Fruit fly (Drosophila melanogaster): Measurements from ENCODE around the gene CG6067.

The CG6067 gene

dm6 chrX:5973389-5974025 lies 18.1 kb downstream of the CG6067 start (continued):
- peak; percentile 37 for TF ChIP-seq fd85E (GFP tag; optimal IDR thresholded peaks at IDR 0.05)
- peak; percentile 81 for TF ChIP-seq topi (GFP tag; optimal IDR thresholded peaks at IDR 0.05)
- TF ChIP-seq fkh (GFP tag; optimal IDR thresholded peaks at IDR 0.05): no peak
- no peak for TF ChIP-seq CG6854 (GFP tag; optimal IDR thresholded peaks at IDR 0.05)
- peak; percentile 87 for TF ChIP-seq Eip78C (GFP tag)
- peak; percentile 68 for TF ChIP-seq Met (GFP tag; optimal IDR thresholded peaks at IDR 0.05)
- peak; percentile 75 for TF ChIP-seq CG10669 (GFP tag; optimal IDR thresholded peaks at IDR 0.05)
- peak; percentile 79 for TF ChIP-seq Ets96B (tag; optimal IDR thresholded peaks at IDR 0.05)
- peak; percentile 57 for TF ChIP-seq spab (GFP tag; optimal IDR thresholded peaks at IDR 0.05)
- peak; percentile 73 for TF ChIP-seq Smox (GFP tag; optimal IDR thresholded peaks at IDR 0.05)
- peak; percentile 57 for TF ChIP-seq eg (GFP tag; IDR thresholded peaks at IDR 0.05)
- peak; percentile 55 for TF ChIP-seq CG8319 (GFP tag; optimal IDR thresholded peaks at IDR 0.05)
- TF ChIP-seq CG16779 (tag; optimal IDR thresholded peaks at IDR 0.05): peak; percentile 6
- TF ChIP-seq CG11902 (GFP tag; optimal IDR thresholded peaks at IDR 0.05): peak; percentile 34
- TF ChIP-seq Ets21C (GFP tag; optimal IDR thresholded peaks at IDR 0.05): peak; percentile 67
- TF ChIP-seq Gug (GFP tag; IDR thresholded peaks at IDR 0.05): peak; percentile 35; the same call in 1 of the 2 replicates
- peak; percentile 76 for TF ChIP-seq cyc (GFP tag; optimal IDR thresholded peaks at IDR 0.05)
- peak; percentile 9 for TF ChIP-seq Hr4 (GFP tag; optimal IDR thresholded peaks at IDR 0.05)
- TF ChIP-seq salr (GFP tag; optimal IDR thresholded peaks at IDR 0.05): peak; percentile 61 to 63
- peak; percentile 35 for TF ChIP-seq Blimp-1 (GFP tag; optimal IDR thresholded peaks at IDR 0.05)
- TF ChIP-seq CG32006 (GFP tag; optimal IDR thresholded peaks at IDR 0.05): peak; percentile 68

- TF ChIP-seq Eip78C (GFP tag) (peak; percentile 92), Lpt (GFP tag; optimal IDR thresholded peaks at IDR 0.05) (no peak), Gug (GFP tag; IDR thresholded peaks at IDR 0.05) (no peak), CG7368 (GFP tag; optimal IDR thresholded peaks at IDR 0.05) (no peak), CG11294 (GFP tag; IDR thresholded peaks at IDR 0.05) (no peak), Hr38 (GFP tag; optimal IDR thresholded peaks at IDR 0.05) (no peak), CG6792 (GFP tag; optimal IDR thresholded peaks at IDR 0.05) (peak; percentile 16), CG9139 (GFP tag; optimal IDR thresholded peaks at IDR 0.05) (no peak), spab (GFP tag; optimal IDR thresholded peaks at IDR 0.05) (no peak), vri (GFP tag; optimal IDR thresholded peaks at IDR 0.05) (no peak), lz (GFP tag; optimal IDR thresholded peaks at IDR 0.05) (no peak), Blimp-1 (GFP tag; optimal IDR thresholded peaks at IDR 0.05) (no peak), CG8632 (GFP tag; optimal IDR thresholded peaks at IDR 0.05) (peak; percentile 17), Ets96B (tag; optimal IDR thresholded peaks at IDR 0.05) (peak; percentile 45), salr (GFP tag; optimal IDR thresholded peaks at IDR 0.05) (no peak), Ets21C (GFP tag; optimal IDR thresholded peaks at IDR 0.05) (no peak), CG6276 (GFP tag; optimal IDR thresholded peaks at IDR 0.05) (no peak), Eip93F (GFP tag; optimal IDR thresholded peaks at IDR 0.05) (no peak), Met (GFP tag; optimal IDR thresholded peaks at IDR 0.05) (no peak), Sox15 (GFP tag; optimal IDR thresholded peaks at IDR 0.05) (no peak), Sox14 (GFP tag; optimal IDR thresholded peaks at IDR 0.05) (no peak), CG11762 (GFP tag; optimal IDR thresholded peaks at IDR 0.05; ENCODE audit: insufficient read depth) (no peak), pdm3 (GFP tag; optimal IDR thresholded peaks at IDR 0.05) (peak; percentile 35), CG34406 (GFP tag; optimal IDR thresholded peaks at IDR 0.05) (no peak), CG32006 (GFP tag; optimal IDR thresholded peaks at IDR 0.05) (peak; percentile 31), CG10631 (GFP tag; optimal IDR thresholded peaks at IDR 0.05) (peak; percentile 11), cyc (GFP tag; optimal IDR thresholded peaks at IDR 0.05) (no peak), OdsH (GFP tag; optimal IDR thresholded peaks at IDR 0.05) (peak; percentile 13), CG6854 (GFP tag; optimal IDR thresholded peaks at IDR 0.05) (no peak), ss (GFP tag; optimal IDR thresholded peaks at IDR 0.05) (peak; percentile 1 to 15), eg (GFP tag; IDR thresholded peaks at IDR 0.05) (0 out of 3 replicates have a peak, but pooled peaks have one; percentile 8), Sox102F (GFP tag; optimal IDR thresholded peaks at IDR 0.05) (no peak), Hr4 (GFP tag; optimal IDR thresholded peaks at IDR 0.05) (no peak), CG8319 (GFP tag; optimal IDR thresholded peaks at IDR 0.05) (no peak), Smox (GFP tag; optimal IDR thresholded peaks at IDR 0.05) (no peak), CG11902 (GFP tag; optimal IDR thresholded peaks at IDR 0.05) (no peak), CG1621 (tag; optimal IDR thresholded peaks at IDR 0.05) (no peak), CG16779 (tag; optimal IDR thresholded peaks at IDR 0.05) (no peak), CG3919 (GFP tag; optimal IDR thresholded peaks at IDR 0.05) (peak; percentile 6), Eip75B (GFP tag; optimal IDR thresholded peaks at IDR 0.05) (peak; percentile 11), svp (GFP tag) (peak; percentile 65)
Measured at dm6 chrX:5974358-5975143, 19.1 kb downstream of the CG6067 start.
